Worm (Caenorhabditis elegans) whole organism, L2 larva: ENCODE measurements around the gene ZC317.7.

Source experiments
- R02D3.7 ChIP-seq: fragments of 150-350 bp; optimal IDR thresholded peaks from 2 replicates; lab custom pipeline; 2014; ENCODE audit warnings: missing biosample characterization, missing genetic modification characterization
- ZK546.5 ChIP-seq: sonication (generic microtip); optimal IDR thresholded peaks from 2 replicates; lab custom pipeline; 2017; ENCODE audit warnings: missing biosample characterization, missing genetic modification characterization
- alr-1 ChIP-seq: fragments of 150-350 bp; optimal IDR thresholded peaks from 2 replicates; lab custom pipeline; 2014; ENCODE audit warnings: missing biosample characterization, missing genetic modification characterization
- aly-2 ChIP-seq: fragments of 150-350 bp; optimal IDR thresholded peaks from 2 replicates; lab custom pipeline; 2014; ENCODE audit warnings: missing biosample characterization, missing genetic modification characterization
- blmp-1 ChIP-seq: sonication (generic microtip); optimal IDR thresholded peaks from 2 replicates; lab custom pipeline; 2017; ENCODE audit warnings: missing genetic modification characterization, mild to moderate bottlenecking, missing compliant biosample characterization, antibody characterized with exemption, moderate library complexity; ENCODE audit not compliant: insufficient read depth
- ceh-82 ChIP-seq: fragments of 150-350 bp; optimal IDR thresholded peaks from 2 replicates; lab custom pipeline; 2014; ENCODE audit warnings: missing biosample characterization, missing genetic modification characterization
- elt-3 ChIP-seq: sonication (generic microtip); optimal IDR thresholded peaks from 2 replicates; lab custom pipeline; 2017; ENCODE audit warnings: missing biosample characterization, missing genetic modification characterization
- lin-13 ChIP-seq: fragments of 150-350 bp; optimal IDR thresholded peaks from 2 replicates; lab custom pipeline; 2014; ENCODE audit warnings: missing biosample characterization, missing genetic modification reagents, missing genetic modification characterization
- lsy-2 ChIP-seq, 2 experiments: fragments of 150-350 bp in 1 of 2; sonication (generic microtip) in 1 of 2; optimal IDR thresholded peaks; 2 replicates each; lab custom pipeline; 2014 to 2017; ENCODE audit warnings: missing biosample characterization in 2 of 2, missing genetic modification characterization in 2 of 2
- mab-5 ChIP-seq: fragments of 150-350 bp; optimal IDR thresholded peaks from 2 replicates; lab custom pipeline; 2014; ENCODE audit warnings: missing biosample characterization, missing genetic modification characterization
- mdl-1 ChIP-seq, 2 experiments: fragments of 150-350 bp in 1 of 2; sonication (generic microtip) in 1 of 2; optimal IDR thresholded peaks; 2 replicates each; lab custom pipeline; 2017; ENCODE audit warnings: missing biosample characterization in 2 of 2, missing genetic modification characterization in 2 of 2
- nhr-23 ChIP-seq: fragments of 150-350 bp; optimal IDR thresholded peaks from 2 replicates; lab custom pipeline; 2014; ENCODE audit warnings: missing biosample characterization, missing genetic modification reagents, missing genetic modification characterization
- nhr-237 ChIP-seq: fragments of 150-350 bp; optimal IDR thresholded peaks from 2 replicates; lab custom pipeline; 2014; ENCODE audit warnings: missing biosample characterization, missing genetic modification characterization
- snpc-4 ChIP-seq: fragments of 150-350 bp; optimal IDR thresholded peaks from 2 replicates; lab custom pipeline; 2014; ENCODE audit warnings: missing biosample characterization, missing genetic modification characterization

DNA sequence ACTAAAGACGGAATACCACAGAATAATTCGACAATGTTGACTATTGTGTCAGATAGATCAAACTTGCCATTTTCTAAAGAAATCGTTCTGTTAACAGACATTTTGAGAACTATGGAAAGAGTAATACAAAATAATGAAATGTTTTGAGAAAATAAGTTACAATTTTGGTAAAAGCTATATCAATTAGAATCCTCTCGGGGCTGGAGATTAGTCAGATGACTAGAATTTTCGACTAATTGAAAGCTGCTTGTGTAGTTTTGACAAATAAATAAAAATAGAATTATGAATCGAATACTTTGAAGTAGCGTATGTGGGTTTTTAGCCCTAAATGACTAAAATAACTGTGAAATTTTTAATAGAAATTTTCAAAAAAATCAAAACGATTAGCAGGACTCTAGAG is 14.0 kb upstream of the ZC317.7 start, which contains the start of gene srg-65:
- TF ChIP-seq alr-1 (tag; lab: Kevin White, UChicago): no peak
- TF ChIP-seq lin-13: no peak
- no peak for TF ChIP-seq snpc-4 (tag; lab: Kevin White, UChicago)
- TF ChIP-seq mdl-1 (tag; optimal IDR thresholded peaks at IDR 0.05; lab: Kevin White, UChicago): no peak
- TF ChIP-seq ceh-82 (tag; lab: Kevin White, UChicago): no peak
- TF ChIP-seq nhr-237 (tag; lab: Kevin White, UChicago): no peak
- TF ChIP-seq ZK546.5 (tag; lab: Kevin White, UChicago): no peak
- no peak for TF ChIP-seq mab-5 (tag; lab: Kevin White, UChicago)
- no peak for TF ChIP-seq lsy-2 (tag; optimal IDR thresholded peaks at IDR 0.05; lab: Kevin White, UChicago)
- no peak for TF ChIP-seq nhr-23 (tag; lab: Kevin White, UChicago)
- no peak for TF ChIP-seq blmp-1 (tag; lab: Kevin White, UChicago)
- TF ChIP-seq elt-3 (tag; lab: Kevin White, UChicago): no peak
- TF ChIP-seq R02D3.7 (tag; lab: Kevin White, UChicago): no peak
- no peak for TF ChIP-seq aly-2 (tag; lab: Kevin White, UChicago)
